Fruit fly (Drosophila melanogaster) whole organism, embryonic: ENCODE measurements around the gene CG14400.
A peak's percentile ranks its signal among the peaks of the same experiment; 100 is the strongest.

Experiments
- CG10431 ChIP-seq: fragments of 200-800 bp; sonication (Bioruptor generic); optimal IDR thresholded peaks from 3 replicates; lab custom pipeline; 2018; ENCODE audit warnings: missing biosample characterization, mild to moderate bottlenecking, missing genetic modification characterization
- CG10543 ChIP-seq: fragments of 200-800 bp; sonication (Bioruptor generic); optimal IDR thresholded peaks from 3 replicates; lab custom pipeline; 2017; ENCODE audit warnings: missing biosample characterization, mild to moderate bottlenecking, missing genetic modification characterization, moderate library complexity
- CG12769 ChIP-seq: fragments of 200-800 bp; sonication (Bioruptor generic); optimal IDR thresholded peaks from 2 replicates; lab custom pipeline; 2019; ENCODE audit warnings: missing biosample characterization, mild to moderate bottlenecking, missing genetic modification characterization, moderate library complexity
- CG14014 ChIP-seq: fragments of 200-800 bp; sonication (Bioruptor generic); IDR thresholded peaks from 2 replicates; pipeline ENCODE4 v1.3.6; 2022; ENCODE audit warnings: missing biosample characterization, missing genetic modification characterization
- CG15514 ChIP-seq: fragments of 200-800 bp; sonication (Bioruptor generic); optimal IDR thresholded peaks from 3 replicates; lab custom pipeline; 2017; ENCODE audit warnings: missing biosample characterization, missing genetic modification characterization, mild to moderate bottlenecking, moderate library complexity, missing genetic modification reagents
- CG1603 ChIP-seq: fragments of 200-800 bp; sonication (Bioruptor generic); optimal IDR thresholded peaks from 2 replicates; lab custom pipeline; 2019; ENCODE audit warnings: missing biosample characterization, mild to moderate bottlenecking, missing genetic modification characterization, moderate library complexity
- CG2129 ChIP-seq: fragments of 200-800 bp; sonication (Bioruptor generic); IDR thresholded peaks from 2 replicates; pipeline ENCODE4 v1.3.6; 2022; ENCODE audit warnings: missing biosample characterization, missing genetic modification characterization; ENCODE audit not compliant: partially characterized antibody
- CG2199 ChIP-seq: fragments of 200-800 bp; sonication (Bioruptor generic); IDR thresholded peaks from 3 replicates; pipeline ENCODE4 v1.3.6; 2022; ENCODE audit warnings: missing biosample characterization, missing genetic modification characterization
- CG34376 ChIP-seq: fragments of 200-800 bp; sonication (Bioruptor generic); optimal IDR thresholded peaks from 2 replicates; lab custom pipeline; 2018; ENCODE audit warnings: missing biosample characterization, mild to moderate bottlenecking, missing genetic modification characterization
- CG42726 ChIP-seq: fragments of 200-800 bp; sonication (Bioruptor generic); IDR thresholded peaks from 2 replicates; pipeline ENCODE4 v1.3.6; 2022; ENCODE audit warnings: missing biosample characterization, missing genetic modification characterization; ENCODE audit not compliant: partially characterized antibody
- CG4854 ChIP-seq: fragments of 200-800 bp; sonication (Bioruptor generic); optimal IDR thresholded peaks from 2 replicates; lab custom pipeline; 2016; ENCODE audit warnings: missing biosample characterization, missing genetic modification characterization, inconsistent platforms
- CG6765 ChIP-seq: fragments of 200-800 bp; sonication (Bioruptor generic); optimal IDR thresholded peaks from 3 replicates; lab custom pipeline; 2017; ENCODE audit warnings: missing biosample characterization, mild to moderate bottlenecking, missing genetic modification characterization
- CG6813 ChIP-seq: fragments of 200-800 bp; sonication (Bioruptor generic); optimal IDR thresholded peaks from 2 replicates; lab custom pipeline; 2017; ENCODE audit warnings: missing biosample characterization, missing genetic modification characterization, mild to moderate bottlenecking, moderate library complexity, missing genetic modification reagents
- CG8290 ChIP-seq, 3 experiments: fragments of 200-800 bp; sonication (Bioruptor generic); optimal IDR thresholded peaks; 2 replicates each; lab custom pipeline; 2016 to 2019; ENCODE audit warnings: missing biosample characterization in 3 of 3, missing genetic modification characterization in 3 of 3, mild to moderate bottlenecking in 2 of 3, moderate library complexity in 1 of 3
- CG9609 ChIP-seq: fragments of 200-800 bp; sonication (Bioruptor generic); optimal IDR thresholded peaks from 3 replicates; lab custom pipeline; 2016; ENCODE audit warnings: missing biosample characterization, missing genetic modification characterization
- CG9876 ChIP-seq: fragments of 200-800 bp; sonication (Bioruptor generic); optimal IDR thresholded peaks from 2 replicates; lab custom pipeline; 2016; ENCODE audit warnings: missing biosample characterization, missing genetic modification characterization
- Deaf1 ChIP-seq: fragments of 200-800 bp; optimal IDR thresholded peaks from 3 replicates; lab custom pipeline; 2019; ENCODE audit warnings: missing biosample characterization, mild to moderate bottlenecking, missing genetic modification characterization, moderate library complexity
- E2f2 ChIP-seq: fragments of 200-800 bp; sonication (Bioruptor generic); IDR thresholded peaks from 2 replicates; pipeline ENCODE4 v1.3.6; 2022; ENCODE audit warnings: missing biosample characterization, missing genetic modification characterization
- ERR ChIP-seq: fragments of 200-800 bp; sonication (Bioruptor generic); optimal IDR thresholded peaks from 2 replicates; lab custom pipeline; 2016; ENCODE audit warnings: missing biosample characterization, missing genetic modification characterization
- H2.0 ChIP-seq: fragments of 200-800 bp; sonication (Bioruptor generic); IDR thresholded peaks from 2 replicates; pipeline ENCODE4 v1.3.6; 2022; ENCODE audit warnings: missing biosample characterization, missing genetic modification characterization
- Hr51 ChIP-seq, 2 experiments: fragments of 200-800 bp; sonication (Bioruptor generic); optimal IDR thresholded peaks; 2 replicates in 1 of 2; 3 replicates in 1 of 2; lab custom pipeline; 2016 to 2018; ENCODE audit warnings: missing biosample characterization in 2 of 2, missing genetic modification characterization in 2 of 2, mild to moderate bottlenecking in 1 of 2, moderate library complexity in 1 of 2
- PHDP ChIP-seq: fragments of 200-800 bp; sonication (Bioruptor generic); optimal IDR thresholded peaks from 3 replicates; lab custom pipeline; 2018; ENCODE audit warnings: missing biosample characterization, mild to moderate bottlenecking, missing genetic modification characterization, moderate library complexity
- Trl ChIP-seq, 3 experiments: fragments of >200 bp in 2 of 3; fragments of 200-800 bp in 1 of 3; sonication (Bioruptor generic) in 1 of 3; optimal IDR thresholded peaks; 2 replicates in 1 of 3; 3 replicates in 2 of 3; lab custom pipeline; 2016 to 2017; ENCODE audit warnings: missing biosample characterization in 1 of 3, missing genetic modification characterization in 1 of 3
- ab ChIP-seq: fragments of 200-800 bp; sonication (Bioruptor generic); optimal IDR thresholded peaks from 2 replicates; lab custom pipeline; 2016; ENCODE audit warnings: missing biosample characterization, missing genetic modification characterization
- abd-A ChIP-seq: fragments of 200-800 bp; sonication (Bioruptor generic); optimal IDR thresholded peaks from 3 replicates; lab custom pipeline; 2019; ENCODE audit warnings: missing biosample characterization, mild to moderate bottlenecking, missing genetic modification characterization, moderate library complexity
- ash1 ChIP-seq: fragments of 200-800 bp; sonication (Bioruptor generic); optimal IDR thresholded peaks from 2 replicates; lab custom pipeline; 2018; ENCODE audit warnings: missing biosample characterization, mild to moderate bottlenecking, missing genetic modification characterization
- bbx ChIP-seq: fragments of 200-800 bp; sonication (Bioruptor generic); IDR thresholded peaks from 2 replicates; pipeline ENCODE4 v1.3.6; 2022; ENCODE audit warnings: missing biosample characterization, missing genetic modification characterization; ENCODE audit not compliant: partially characterized antibody
- chinmo ChIP-seq: fragments of 200-800 bp; sonication (Bioruptor generic); IDR thresholded peaks from 4 replicates; pipeline ENCODE4 v1.3.6; 2022; ENCODE audit warnings: missing biosample characterization, missing genetic modification characterization; ENCODE audit not compliant: partially characterized antibody
- crc ChIP-seq: fragments of 200-800 bp; sonication (Bioruptor generic); optimal IDR thresholded peaks from 2 replicates; lab custom pipeline; 2016; ENCODE audit warnings: missing biosample characterization, missing genetic modification characterization
- crol ChIP-seq: fragments of 200-800 bp; sonication (Bioruptor generic); IDR thresholded peaks from 2 replicates; pipeline ENCODE4 v1.3.6; 2022; ENCODE audit warnings: missing biosample characterization, missing genetic modification characterization
- crp ChIP-seq, 2 experiments: fragments of 200-800 bp; sonication (Bioruptor generic); optimal IDR thresholded peaks; 2 replicates in 1 of 2; 3 replicates in 1 of 2; lab custom pipeline; 2017; ENCODE audit warnings: missing biosample characterization in 2 of 2, missing genetic modification characterization in 2 of 2, mild to moderate bottlenecking in 1 of 2, moderate library complexity in 1 of 2
- dati ChIP-seq: fragments of 200-800 bp; sonication (Bioruptor generic); IDR thresholded peaks from 2 replicates; pipeline ENCODE4 v1.3.6; 2022; ENCODE audit warnings: missing biosample characterization, missing genetic modification characterization
- gce ChIP-seq: fragments of 200-800 bp; sonication (Bioruptor generic); IDR thresholded peaks from 3 replicates; pipeline ENCODE4 v1.3.6; 2022; ENCODE audit warnings: missing biosample characterization, missing genetic modification characterization
- gsb ChIP-seq: fragments of 200-800 bp; sonication (Bioruptor generic); IDR thresholded peaks from 2 replicates; pipeline ENCODE4 v1.3.6; 2022; ENCODE audit warnings: missing biosample characterization, missing genetic modification characterization
- lab ChIP-seq: fragments of 200-800 bp; sonication (Bioruptor generic); optimal IDR thresholded peaks from 3 replicates; lab custom pipeline; 2017; ENCODE audit warnings: missing biosample characterization, missing genetic modification characterization, mild to moderate bottlenecking, moderate library complexity, missing genetic modification reagents
- pum ChIP-seq: fragments of 200-800 bp; sonication (Bioruptor generic); optimal IDR thresholded peaks from 2 replicates; lab custom pipeline; 2016; ENCODE audit warnings: missing biosample characterization, missing genetic modification characterization
- sd ChIP-seq: fragments of 200-800 bp; sonication (Bioruptor generic); optimal IDR thresholded peaks from 3 replicates; lab custom pipeline; 2018; ENCODE audit warnings: missing biosample characterization, mild to moderate bottlenecking, missing genetic modification characterization, moderate library complexity

The CG14400 gene

dm6 chr2L:20885889-20886507 is 28.3 kb upstream of the CG14400 start (continued):
- TF ChIP-seq lab (GFP tag; lab: Kevin White, UChicago), result peak; percentile 39
- TF ChIP-seq CG34376 (GFP tag; lab: Kevin White, UChicago), result peak; percentile 65
- TF ChIP-seq ERR (GFP tag; lab: Kevin White, UChicago), result peak; percentile 18
- TF ChIP-seq abd-A (tag; lab: Kevin White, UChicago), result peak; percentile 44
- TF ChIP-seq CG10543 (GFP tag; lab: Kevin White, UChicago), result peak; percentile 30
- no peak for TF ChIP-seq CG8290 (GFP tag; optimal IDR thresholded peaks at IDR 0.05; lab: Kevin White, UChicago)
- peak in 1 of 2 experiments; percentile 4 for TF ChIP-seq CG8290 (tag; optimal IDR thresholded peaks at IDR 0.05; lab: Kevin White, UChicago)
- peak; percentile 92 for TF ChIP-seq sd (tag; lab: Kevin White, UChicago)
- TF ChIP-seq crc (GFP tag; lab: Kevin White, UChicago), result no peak
- no peak for TF ChIP-seq pum (GFP tag; lab: Kevin White, UChicago)
- no peak for TF ChIP-seq CG9609
- TF ChIP-seq CG1603 (tag; lab: Kevin White, UChicago), result no peak
- 0 out of 3 replicates have a peak, but pooled peaks have one; percentile 43 for TF ChIP-seq CG2199
- TF ChIP-seq CG6765 (GFP tag; lab: Kevin White, UChicago), result peak; percentile 16
- peak; percentile 32; the same call in 1 of the 2 replicates for TF ChIP-seq bbx (GFP tag; lab: Robert Waterston, UW)
- TF ChIP-seq CG9876, result no peak
- no peak for TF ChIP-seq ash1 (GFP tag; lab: Kevin White, UChicago)
- TF ChIP-seq Trl (optimal IDR thresholded peaks at IDR 0.05; lab: Kevin White, UChicago), result peak; percentile 31 to 57
- TF ChIP-seq Trl (GFP tag; optimal IDR thresholded peaks at IDR 0.05; lab: Kevin White, UChicago), result no peak
- no peak for TF ChIP-seq CG4854 (GFP tag; lab: Kevin White, UChicago)
- no peak for TF ChIP-seq H2.0 (GFP tag; lab: Robert Waterston, UW)
- peak; percentile 14 for TF ChIP-seq Deaf1 (tag; lab: Kevin White, UChicago)
- peak; percentile 0 for TF ChIP-seq CG6813
- TF ChIP-seq CG42726 (GFP tag; lab: Robert Waterston, UW), result 0 out of 2 replicates have a peak, but pooled peaks have one; percentile 6
- no peak for TF ChIP-seq CG2129 (GFP tag; lab: Robert Waterston, UW)
- peak; percentile 78 for TF ChIP-seq CG12769 (tag; lab: Kevin White, UChicago)
- peak in 1 of 2 experiments; percentile 61 for TF ChIP-seq crp (GFP tag; optimal IDR thresholded peaks at IDR 0.05; lab: Kevin White, UChicago)
- no peak for TF ChIP-seq E2f2
- peak; percentile 26 for TF ChIP-seq PHDP (tag; lab: Kevin White, UChicago)
- TF ChIP-seq ab, result no peak
- 0 out of 2 replicates have a peak, but pooled peaks have one; percentile 8 for TF ChIP-seq dati (GFP tag; lab: Robert Waterston, UW)
- TF ChIP-seq Hr51 (GFP tag; optimal IDR thresholded peaks at IDR 0.05; lab: Kevin White, UChicago), result no peak
- TF ChIP-seq CG10431 (GFP tag; lab: Kevin White, UChicago), result peak; percentile 2
- TF ChIP-seq CG14014 (GFP tag; lab: Robert Waterston, UW), result peak; percentile 10; the same call in 1 of the 2 replicates
- no peak for TF ChIP-seq gce (GFP tag; lab: Robert Waterston, UW)
- TF ChIP-seq crol, result 0 out of 2 replicates have a peak, but pooled peaks have one; percentile 12
- TF ChIP-seq CG15514 (GFP tag; lab: Kevin White, UChicago), result no peak
- TF ChIP-seq chinmo (GFP tag; lab: Robert Waterston, UW), result peak; percentile 90; the same call in 3 of the 4 replicates
- TF ChIP-seq gsb (GFP tag; lab: Robert Waterston, UW), result no peak
